Worm (Caenorhabditis elegans) whole organism, L4 larva: Measurements from ENCODE around the gene srsx-15.

Experiments
- R02D3.7 ChIP-seq: fragments of 150-350 bp; sonication (generic microtip); optimal IDR thresholded peaks from 3 replicates; lab custom pipeline; 2014; ENCODE audit warnings: missing biosample characterization, missing genetic modification characterization
- ceh-62 ChIP-seq: sonication (generic microtip); optimal IDR thresholded peaks from 2 replicates; lab custom pipeline; 2017; ENCODE audit warnings: missing biosample characterization, missing genetic modification characterization
- ceh-82 ChIP-seq: sonication (generic microtip); optimal IDR thresholded peaks from 2 replicates; lab custom pipeline; 2017; ENCODE audit warnings: missing biosample characterization, missing genetic modification characterization
- daf-16 ChIP-seq, 3 experiments: sonication (generic microtip); optimal IDR thresholded peaks; 2 replicates each; lab custom pipeline; 2016 to 2017; ENCODE audit warnings: missing genetic modification characterization in 3 of 3, missing genetic modification reagents in 3 of 3, mild to moderate bottlenecking in 2 of 3, missing compliant biosample characterization in 2 of 3, missing biosample characterization in 1 of 3, moderate library complexity in 1 of 3
- dpl-1 ChIP-seq: fragments of 150-350 bp; optimal IDR thresholded peaks from 2 replicates; lab custom pipeline; 2014; ENCODE audit warnings: missing biosample characterization, missing genetic modification reagents, missing genetic modification characterization
- egl-27 ChIP-seq: sonication (generic microtip); optimal IDR thresholded peaks from 3 replicates; lab custom pipeline; 2017; ENCODE audit warnings: missing biosample characterization, missing genetic modification reagents, missing genetic modification characterization
- fkh-10 ChIP-seq: fragments of 150-350 bp; optimal IDR thresholded peaks from 2 replicates; lab custom pipeline; 2014; ENCODE audit warnings: missing biosample characterization, missing genetic modification reagents, missing genetic modification characterization
- fos-1 ChIP-seq: fragments of 150-350 bp; optimal IDR thresholded peaks from 2 replicates; lab custom pipeline; 2014; ENCODE audit warnings: missing biosample characterization, missing genetic modification characterization
- jun-1 ChIP-seq: fragments of 150-350 bp; optimal IDR thresholded peaks from 2 replicates; lab custom pipeline; 2014; ENCODE audit warnings: missing biosample characterization, missing genetic modification reagents, missing genetic modification characterization
- nhr-28 ChIP-seq: fragments of 150-350 bp; optimal IDR thresholded peaks from 2 replicates; lab custom pipeline; 2014; ENCODE audit warnings: missing biosample characterization, missing genetic modification characterization
- pha-4 ChIP-seq, 2 experiments: fragments of 150-350 bp in 1 of 2; fragments of 200-800 bp in 1 of 2; sonication (Bioruptor generic) in 1 of 2; IDR thresholded peaks in 1 of 2; optimal IDR thresholded peaks in 1 of 2; 2 replicates each; pipeline versions ENCODE4 v1.3.6 to Lab custom; 2014 to 2022; ENCODE audit warnings: missing genetic modification characterization in 2 of 2, missing genetic modification reagents in 2 of 2, missing biosample characterization in 1 of 2, missing compliant biosample characterization in 1 of 2
- unc-130 ChIP-seq: sonication (generic microtip); optimal IDR thresholded peaks from 2 replicates; lab custom pipeline; 2016; ENCODE audit warnings: missing genetic modification reagents, missing genetic modification characterization, missing compliant biosample characterization

DNA sequence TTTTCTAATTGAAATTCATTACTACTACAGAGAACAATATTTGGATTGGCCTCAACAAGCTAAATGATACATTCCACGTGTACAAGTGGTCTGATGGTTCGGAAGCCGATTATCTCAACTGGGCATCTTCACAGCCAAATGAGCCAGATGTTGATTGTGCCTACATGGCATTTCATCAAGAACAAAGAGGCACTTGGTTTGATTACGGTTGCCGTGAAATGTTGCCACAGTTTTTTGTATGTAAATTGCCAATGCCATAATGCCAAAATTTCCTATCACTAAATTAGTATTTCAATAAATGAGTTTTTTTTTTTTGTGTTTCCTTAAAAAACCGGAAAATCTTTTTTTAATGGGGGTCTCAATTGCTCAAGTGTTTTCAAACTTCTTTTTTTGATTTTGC lies 31.1 kb upstream of the srsx-15 start:
- no peak for TF ChIP-seq daf-16 (GFP tag; optimal IDR thresholded peaks at IDR 0.05; lab: Kevin White, UChicago)
- no peak for TF ChIP-seq daf-16 (tag; optimal IDR thresholded peaks at IDR 0.05; lab: Kevin White, UChicago)
- TF ChIP-seq egl-27 (tag; lab: Kevin White, UChicago): no peak
- no peak for TF ChIP-seq nhr-28 (tag; lab: Kevin White, UChicago)
- no peak for TF ChIP-seq ceh-62 (tag; lab: Kevin White, UChicago)
- no peak for TF ChIP-seq pha-4 (GFP tag; IDR thresholded peaks at IDR 0.05; lab: Robert Waterston, UW)
- no peak for TF ChIP-seq pha-4 (tag; optimal IDR thresholded peaks at IDR 0.05; lab: Kevin White, UChicago)
- no peak for TF ChIP-seq jun-1 (tag; lab: Kevin White, UChicago)
- TF ChIP-seq R02D3.7 (tag; lab: Kevin White, UChicago): no peak
- no peak for TF ChIP-seq dpl-1 (GFP tag; lab: Kevin White, UChicago)
- no peak for TF ChIP-seq fos-1 (tag; lab: Kevin White, UChicago)
- TF ChIP-seq unc-130 (GFP tag; lab: Kevin White, UChicago): no peak
- no peak for TF ChIP-seq ceh-82 (tag; lab: Kevin White, UChicago)
- TF ChIP-seq fkh-10 (GFP tag; lab: Kevin White, UChicago): no peak
